Fruit fly (Drosophila melanogaster) whole organism, embryonic: ENCODE data around the gene CG11309.

Source experiments
- CG10147 ChIP-seq: fragments of 200-800 bp; sonication (Bioruptor generic); optimal IDR thresholded peaks from 2 replicates; lab custom pipeline; 2019; ENCODE audit warnings: missing biosample characterization, mild to moderate bottlenecking, missing genetic modification characterization, moderate library complexity
- CG10366 ChIP-seq: fragments of 200-800 bp; sonication (Bioruptor generic); IDR thresholded peaks from 2 replicates; pipeline ENCODE4 v1.3.6; 2022; ENCODE audit warnings: missing biosample characterization, missing genetic modification characterization
- CG12744 ChIP-seq: fragments of 200-800 bp; sonication (Bioruptor generic); optimal IDR thresholded peaks from 2 replicates; lab custom pipeline; 2016; ENCODE audit warnings: missing biosample characterization, missing genetic modification characterization
- CG13123 ChIP-seq: fragments of 200-800 bp; sonication (Bioruptor generic); optimal IDR thresholded peaks from 2 replicates; lab custom pipeline; 2016; ENCODE audit warnings: missing biosample characterization, missing genetic modification characterization
- CG2120 ChIP-seq: fragments of 200-800 bp; sonication (Bioruptor generic); optimal IDR thresholded peaks from 3 replicates; lab custom pipeline; 2016; ENCODE audit warnings: missing biosample characterization, missing genetic modification characterization
- CG2202 ChIP-seq: fragments of 200-800 bp; sonication (Bioruptor generic); optimal IDR thresholded peaks from 2 replicates; lab custom pipeline; 2018; ENCODE audit warnings: missing biosample characterization, mild to moderate bottlenecking, missing genetic modification characterization
- CG3163 ChIP-seq: fragments of 200-800 bp; sonication (Bioruptor generic); optimal IDR thresholded peaks from 3 replicates; lab custom pipeline; 2016; ENCODE audit warnings: missing biosample characterization, missing genetic modification characterization
- CG32772 ChIP-seq: fragments of 200-800 bp; sonication (Bioruptor generic); IDR thresholded peaks from 2 replicates; pipeline ENCODE4 v1.3.6; 2022; ENCODE audit warnings: missing biosample characterization, missing genetic modification characterization
- CG4328 ChIP-seq: fragments of 200-800 bp; sonication (Bioruptor generic); optimal IDR thresholded peaks from 3 replicates; lab custom pipeline; 2017; ENCODE audit warnings: missing biosample characterization, missing genetic modification reagents, missing genetic modification characterization
- CG4360 ChIP-seq: fragments of 200-800 bp; sonication (Bioruptor generic); IDR thresholded peaks from 2 replicates; pipeline ENCODE4 v1.3.6; 2022; ENCODE audit warnings: missing biosample characterization, missing genetic modification characterization
- CG6683 ChIP-seq: fragments of 200-800 bp; sonication (Bioruptor generic); optimal IDR thresholded peaks from 2 replicates; lab custom pipeline; 2017; ENCODE audit warnings: missing biosample characterization, mild to moderate bottlenecking, missing genetic modification characterization, missing genetic modification reagents
- CG6791 ChIP-seq: fragments of 200-800 bp; sonication (Bioruptor generic); IDR thresholded peaks from 3 replicates; pipeline ENCODE4 v1.3.6; 2022; ENCODE audit warnings: missing biosample characterization, missing genetic modification characterization; ENCODE audit not compliant: partially characterized antibody
- CG8765 ChIP-seq: fragments of 200-800 bp; sonication (Bioruptor generic); IDR thresholded peaks from 2 replicates; pipeline ENCODE4 v1.3.6; 2022; ENCODE audit warnings: missing biosample characterization, missing genetic modification characterization
- CG9797 ChIP-seq: fragments of 200-800 bp; sonication (Bioruptor generic); optimal IDR thresholded peaks from 3 replicates; lab custom pipeline; 2018; ENCODE audit warnings: missing biosample characterization, mild to moderate bottlenecking, missing genetic modification characterization
- Dbx ChIP-seq: fragments of 200-800 bp; sonication (Bioruptor generic); IDR thresholded peaks from 3 replicates; pipeline ENCODE4 v1.3.6; 2022; ENCODE audit warnings: missing biosample characterization, missing genetic modification characterization
- Dek ChIP-seq: fragments of 200-800 bp; sonication (Bioruptor generic); optimal IDR thresholded peaks from 3 replicates; lab custom pipeline; 2019; ENCODE audit warnings: missing biosample characterization, mild to moderate bottlenecking, missing genetic modification characterization, moderate library complexity
- Dp ChIP-seq: fragments of 200-800 bp; sonication (Bioruptor generic); optimal IDR thresholded peaks from 2 replicates; lab custom pipeline; 2018; ENCODE audit warnings: missing biosample characterization, mild to moderate bottlenecking, missing genetic modification characterization, moderate library complexity
- GATAe ChIP-seq: fragments of 200-800 bp; sonication (Bioruptor generic); conservative IDR thresholded peaks from 2 replicates; pipeline ENCODE4 v1.3.6; 2022; ENCODE audit warnings: missing biosample characterization, missing genetic modification characterization
- Gug ChIP-seq: fragments of 200-800 bp; sonication (Bioruptor generic); IDR thresholded peaks from 4 replicates; pipeline ENCODE4 v1.3.6; 2022; ENCODE audit warnings: missing biosample characterization, missing genetic modification characterization
- Max ChIP-seq: fragments of 200-800 bp; sonication (Bioruptor generic); optimal IDR thresholded peaks from 2 replicates; lab custom pipeline; 2016; ENCODE audit warnings: missing biosample characterization, mild to moderate bottlenecking, missing genetic modification characterization
- Med ChIP-seq: fragments of 200-800 bp; sonication (Bioruptor generic); peaks from one replicate; lab custom pipeline; 2016; ENCODE audit warnings: missing biosample characterization, missing genetic modification characterization, mild to moderate bottlenecking, inconsistent platforms, moderate library complexity
- Six4 ChIP-seq: fragments of 200-800 bp; sonication (Bioruptor generic); optimal IDR thresholded peaks from 2 replicates; lab custom pipeline; 2016; ENCODE audit warnings: missing biosample characterization, missing genetic modification characterization
- Sox100B ChIP-seq: fragments of 200-800 bp; sonication (Bioruptor generic); optimal IDR thresholded peaks from 3 replicates; lab custom pipeline; 2018; ENCODE audit warnings: missing biosample characterization, mild to moderate bottlenecking, missing genetic modification characterization
- Sox102F ChIP-seq: fragments of 200-800 bp; sonication (Bioruptor generic); optimal IDR thresholded peaks from 2 replicates; lab custom pipeline; 2018; ENCODE audit warnings: missing biosample characterization, mild to moderate bottlenecking, missing genetic modification characterization, moderate library complexity
- Ssrp ChIP-seq: fragments of 200-800 bp; sonication (Bioruptor generic); optimal IDR thresholded peaks from 2 replicates; lab custom pipeline; 2018; ENCODE audit warnings: missing biosample characterization, mild to moderate bottlenecking, missing genetic modification characterization, moderate library complexity
- YL-1 ChIP-seq: fragments of 200-800 bp; sonication (Bioruptor generic); optimal IDR thresholded peaks from 3 replicates; lab custom pipeline; 2017; ENCODE audit warnings: missing biosample characterization, mild to moderate bottlenecking, missing genetic modification characterization
- aop ChIP-seq: fragments of 200-800 bp; sonication (Bioruptor generic); IDR thresholded peaks from 2 replicates; pipeline ENCODE4 v1.3.6; 2022; ENCODE audit warnings: missing biosample characterization, missing genetic modification characterization
- ap ChIP-seq: fragments of 200-800 bp; sonication (Bioruptor generic); IDR thresholded peaks from 2 replicates; pipeline ENCODE4 v1.3.6; 2022; ENCODE audit warnings: missing biosample characterization, missing genetic modification characterization
- chif ChIP-seq, 2 experiments: fragments of 200-800 bp; sonication (Bioruptor generic); optimal IDR thresholded peaks; 3 replicates each; lab custom pipeline; 2016; ENCODE audit warnings: missing biosample characterization in 2 of 2, missing genetic modification characterization in 2 of 2
- dati ChIP-seq: fragments of 200-800 bp; sonication (Bioruptor generic); IDR thresholded peaks from 2 replicates; pipeline ENCODE4 v1.3.6; 2022; ENCODE audit warnings: missing biosample characterization, missing genetic modification characterization
- dimm ChIP-seq: fragments of 200-800 bp; sonication (Bioruptor generic); IDR thresholded peaks from 2 replicates; pipeline ENCODE4 v1.3.6; 2022; ENCODE audit warnings: missing biosample characterization, missing genetic modification characterization
- ewg ChIP-seq: fragments of 200-800 bp; sonication (Bioruptor generic); optimal IDR thresholded peaks from 3 replicates; lab custom pipeline; 2017; ENCODE audit warnings: mild to moderate bottlenecking, missing biosample characterization, missing genetic modification reagents, missing genetic modification characterization
- fu2 ChIP-seq: fragments of 200-800 bp; sonication (Bioruptor generic); optimal IDR thresholded peaks from 2 replicates; lab custom pipeline; 2016; ENCODE audit warnings: missing biosample characterization, missing genetic modification characterization
- gt ChIP-seq: fragments of 200-800 bp; sonication (Bioruptor generic); IDR thresholded peaks from 2 replicates; pipeline ENCODE4 v1.3.6; 2022; ENCODE audit warnings: missing biosample characterization, missing genetic modification characterization
- hbn ChIP-seq: fragments of 200-800 bp; sonication (Bioruptor generic); IDR thresholded peaks from 2 replicates; pipeline ENCODE4 v1.3.6; 2022; ENCODE audit warnings: missing biosample characterization, missing genetic modification characterization; ENCODE audit not compliant: partially characterized antibody
- insv ChIP-seq, 2 experiments: fragments of 200-800 bp; sonication (Bioruptor generic); optimal IDR thresholded peaks; 3 replicates each; lab custom pipeline; 2016 to 2018; ENCODE audit warnings: missing biosample characterization in 2 of 2, missing genetic modification characterization in 2 of 2
- lab ChIP-seq: fragments of 200-800 bp; sonication (Bioruptor generic); optimal IDR thresholded peaks from 3 replicates; lab custom pipeline; 2017; ENCODE audit warnings: missing biosample characterization, missing genetic modification characterization, mild to moderate bottlenecking, moderate library complexity, missing genetic modification reagents
- onecut ChIP-seq: fragments of 200-800 bp; sonication (Bioruptor generic); IDR thresholded peaks from 2 replicates; pipeline ENCODE4 v1.3.6; 2022; ENCODE audit warnings: missing biosample characterization, missing genetic modification characterization
- pum ChIP-seq: fragments of 200-800 bp; sonication (Bioruptor generic); optimal IDR thresholded peaks from 2 replicates; lab custom pipeline; 2016; ENCODE audit warnings: missing biosample characterization, missing genetic modification characterization
- rib ChIP-seq: fragments of 200-800 bp; sonication (Bioruptor generic); IDR thresholded peaks from 2 replicates; pipeline ENCODE4 v1.3.6; 2022; ENCODE audit warnings: missing biosample characterization, missing genetic modification characterization
- salm ChIP-seq: fragments of 200-800 bp; sonication (Bioruptor generic); optimal IDR thresholded peaks from 2 replicates; lab custom pipeline; 2018; ENCODE audit warnings: missing biosample characterization, mild to moderate bottlenecking, missing genetic modification characterization
- scrt ChIP-seq: fragments of 200-800 bp; sonication (Bioruptor generic); optimal IDR thresholded peaks from 2 replicates; lab custom pipeline; 2018; ENCODE audit warnings: missing biosample characterization, mild to moderate bottlenecking, missing genetic modification characterization, moderate library complexity
- sd ChIP-seq: fragments of 200-800 bp; sonication (Bioruptor generic); optimal IDR thresholded peaks from 3 replicates; lab custom pipeline; 2018; ENCODE audit warnings: missing biosample characterization, mild to moderate bottlenecking, missing genetic modification characterization, moderate library complexity
- slp2 ChIP-seq: fragments of 200-800 bp; sonication (Bioruptor generic); optimal IDR thresholded peaks from 2 replicates; lab custom pipeline; 2016; ENCODE audit warnings: missing biosample characterization, missing genetic modification characterization
- stwl ChIP-seq: fragments of 200-800 bp; sonication (Bioruptor generic); optimal IDR thresholded peaks from 3 replicates; lab custom pipeline; 2018; ENCODE audit warnings: missing biosample characterization, mild to moderate bottlenecking, missing genetic modification characterization, moderate library complexity
- tin ChIP-seq: fragments of 200-800 bp; sonication (Bioruptor generic); optimal IDR thresholded peaks from 3 replicates; lab custom pipeline; 2016; ENCODE audit warnings: missing biosample characterization, missing genetic modification characterization
- twi ChIP-seq: fragments of 200-800 bp; optimal IDR thresholded peaks from 2 replicates; lab custom pipeline; 2019; ENCODE audit warnings: missing biosample characterization, mild to moderate bottlenecking, missing genetic modification characterization, moderate library complexity

The CG11309 gene

DNA sequence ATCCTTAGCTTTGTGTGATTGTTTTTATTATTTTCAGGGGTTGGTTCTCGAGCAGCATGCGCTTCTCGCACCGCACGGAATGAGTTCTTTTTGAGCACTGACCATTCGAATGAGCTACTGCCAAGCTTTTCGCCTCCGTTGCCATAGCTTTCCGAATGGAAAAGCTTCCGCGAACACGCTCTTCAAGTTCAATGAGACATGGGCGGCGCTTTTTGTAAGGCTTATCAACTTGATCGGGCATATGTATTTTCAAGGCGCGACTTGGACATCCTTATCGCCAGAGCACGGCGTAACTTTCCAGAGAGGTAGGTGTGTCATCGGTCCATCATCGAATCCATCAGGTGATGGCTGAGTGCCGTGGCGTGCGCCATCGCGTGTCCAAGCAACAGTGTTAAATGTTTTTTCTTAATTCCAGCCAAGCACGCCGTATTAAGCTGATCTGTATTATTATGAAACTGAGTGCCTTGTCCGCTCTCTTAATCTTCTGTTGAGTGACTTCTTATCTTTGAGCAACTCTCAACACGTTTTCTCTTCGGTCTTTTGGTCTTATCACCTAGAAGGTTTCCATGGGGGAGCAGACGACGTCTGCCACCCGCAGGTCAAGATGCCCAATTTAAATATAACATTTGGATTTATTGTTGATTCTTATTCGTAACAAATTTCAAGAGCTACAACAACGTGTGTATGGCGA is 24.4 kb downstream of the CG11309 start, which contains the start of gene AcCoAS (continued):
- TF ChIP-seq aop (GFP tag; lab: Robert Waterston, UW) (no peak), rib (GFP tag; lab: Robert Waterston, UW) (peak; percentile 52; the same call in 1 of the 2 replicates), Sox100B (GFP tag; lab: Kevin White, UChicago) (no peak), GATAe (GFP tag; lab: Robert Waterston, UW) (no peak; the same call in 1 of the 2 replicates), CG2202 (tag; lab: Kevin White, UChicago) (no peak), scrt (GFP tag; lab: Kevin White, UChicago) (peak; percentile 48), Sox102F (GFP tag; lab: Kevin White, UChicago) (no peak), gt (GFP tag; lab: Robert Waterston, UW) (no peak), Dek (tag; lab: Kevin White, UChicago) (peak; percentile 10), insv (GFP tag; optimal IDR thresholded peaks at IDR 0.05; lab: Kevin White, UChicago) (no peak), Ssrp (no peak), CG6683 (GFP tag; lab: Kevin White, UChicago) (peak; percentile 6), salm (tag; lab: Kevin White, UChicago) (no peak), ap (GFP tag; lab: Robert Waterston, UW) (no peak), CG9797 (GFP tag; lab: Kevin White, UChicago) (no peak), CG13123 (no peak), lab (GFP tag; lab: Kevin White, UChicago) (peak; percentile 78), slp2 (GFP tag; lab: Kevin White, UChicago) (no peak), stwl (tag; lab: Kevin White, UChicago) (no peak), CG12744 (GFP tag; lab: Kevin White, UChicago) (peak; percentile 10), Max (GFP tag; lab: Kevin White, UChicago) (no peak), CG10366 (no peak), sd (tag; lab: Kevin White, UChicago) (peak; percentile 19), CG3163 (GFP tag; lab: Kevin White, UChicago) (peak; percentile 85), fu2 (GFP tag; lab: Kevin White, UChicago) (no peak), CG4328 (no peak), chif (GFP tag; optimal IDR thresholded peaks at IDR 0.05; lab: Kevin White, UChicago) (no peak), tin (GFP tag; lab: Kevin White, UChicago) (no peak), twi (no peak), YL-1 (GFP tag; lab: Kevin White, UChicago) (peak; percentile 0), CG8765 (GFP tag; lab: Robert Waterston, UW) (no peak), CG10147 (peak; percentile 22), Dbx (GFP tag; lab: Robert Waterston, UW) (peak; percentile 62; the same call in 2 of the 3 replicates), CG4360 (GFP tag; lab: Robert Waterston, UW) (no peak; the same call in 1 of the 2 replicates), pum (GFP tag; lab: Kevin White, UChicago) (no peak)

DNA sequence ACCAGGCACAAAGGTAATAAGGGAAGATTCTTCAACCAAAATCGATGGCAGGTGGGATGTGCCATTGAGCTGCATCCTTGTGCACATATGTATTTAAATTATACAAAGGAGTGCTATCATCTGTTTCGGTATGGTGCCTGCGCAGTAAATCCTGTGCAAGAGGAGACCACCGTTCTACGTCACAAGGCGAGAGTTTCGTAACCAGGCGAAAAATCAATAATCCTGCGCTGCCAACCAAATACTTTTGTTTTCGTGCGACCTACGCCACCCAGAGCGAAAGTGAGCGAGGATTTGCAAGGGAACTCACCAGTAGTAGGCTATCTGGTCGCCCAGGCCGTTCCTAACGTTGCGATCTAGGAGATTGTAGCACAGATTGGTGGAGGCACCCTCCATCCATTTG is 25.3 kb downstream of the CG11309 start:
- no peak for TF ChIP-seq CG6791 (GFP tag; lab: Robert Waterston, UW)
- TF ChIP-seq hbn (GFP tag; lab: Robert Waterston, UW) = no peak
- TF ChIP-seq onecut (GFP tag; lab: Robert Waterston, UW) = peak; percentile 98
- no peak for TF ChIP-seq CG32772 (GFP tag; lab: Robert Waterston, UW)
- no peak for TF ChIP-seq Gug (GFP tag; lab: Robert Waterston, UW)
- no peak for TF ChIP-seq Dp (GFP tag; lab: Kevin White, UChicago)
- peak; percentile 4 for TF ChIP-seq Med (GFP tag; lab: Kevin White, UChicago)
- peak; percentile 66 for TF ChIP-seq ewg (GFP tag; lab: Kevin White, UChicago)
- no peak for TF ChIP-seq CG8765 (GFP tag; lab: Robert Waterston, UW)
- TF ChIP-seq dati = no peak
- no peak for TF ChIP-seq dimm (GFP tag; lab: Robert Waterston, UW)
- 0 out of 3 replicates have a peak, but pooled peaks have one; percentile 8 for TF ChIP-seq Dbx (GFP tag; lab: Robert Waterston, UW)
- TF ChIP-seq CG2120 (GFP tag; lab: Kevin White, UChicago) = no peak
- no peak for TF ChIP-seq Six4
